Fruit fly (Drosophila melanogaster): ENCODE results near the gene CG5895.

DNA sequence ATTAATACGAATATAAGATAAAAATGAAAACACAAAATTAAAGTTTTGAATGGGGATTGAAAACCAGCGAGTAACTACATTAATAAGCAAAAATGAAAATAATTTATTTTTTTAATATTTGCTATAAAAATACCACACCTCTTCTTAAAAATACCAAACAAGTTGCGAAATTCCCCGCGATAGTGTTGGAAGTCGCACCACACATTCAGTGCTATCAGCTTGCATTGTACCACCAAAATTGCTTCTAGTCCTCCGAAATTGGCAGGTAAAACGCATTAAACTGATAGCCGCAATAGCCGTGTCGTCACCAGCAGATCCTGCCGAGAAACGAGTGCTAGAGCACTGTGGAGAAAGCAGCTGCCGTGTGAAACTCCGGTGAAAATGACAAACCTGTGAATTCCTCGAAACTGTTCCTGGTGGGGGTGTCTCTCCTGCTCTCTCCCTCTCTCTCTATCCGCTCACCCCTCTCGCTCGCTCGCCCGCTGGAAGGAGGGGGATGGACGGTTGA, 47.2 kb upstream of the CG5895 start, which contains the start of gene Hip14:
- no peak for TF ChIP-seq CG13204 (GFP tag; optimal IDR thresholded peaks at IDR 0.05)
- no peak for TF ChIP-seq Pif1A (GFP tag; optimal IDR thresholded peaks at IDR 0.05)

Data from whole organism, pupa.